Worm (Caenorhabditis elegans) whole organism, L1 larva: ENCODE data around the gene C06A12.19.

Experiments
- C04F5.9 ChIP-seq: sonication (generic microtip); optimal IDR thresholded peaks from 2 replicates; lab custom pipeline; 2016; ENCODE audit warnings: missing genetic modification characterization, missing compliant biosample characterization
- C16A3.4 ChIP-seq: fragments of 150-350 bp; optimal IDR thresholded peaks from 2 replicates; lab custom pipeline; 2014; ENCODE audit warnings: missing biosample characterization, missing genetic modification characterization
- Y116A8C.19 ChIP-seq: sonication (generic microtip); optimal IDR thresholded peaks from 2 replicates; lab custom pipeline; 2016; ENCODE audit warnings: missing compliant biosample characterization, missing genetic modification characterization, borderline replicate concordance
- alr-1 ChIP-seq: fragments of 200-800 bp; sonication (Bioruptor generic); optimal IDR thresholded peaks from 2 replicates; lab custom pipeline; 2018; ENCODE audit warnings: borderline replicate concordance, mild to moderate bottlenecking, missing genetic modification characterization, missing compliant biosample characterization
- blmp-1 ChIP-seq: fragments of 150-350 bp; optimal IDR thresholded peaks from 2 replicates; lab custom pipeline; 2014; ENCODE audit warnings: missing biosample characterization, missing genetic modification characterization
- ceh-8 ChIP-seq: fragments of 200-800 bp; sonication (Bioruptor generic); optimal IDR thresholded peaks from 2 replicates; lab custom pipeline; 2018; ENCODE audit warnings: mild to moderate bottlenecking, missing genetic modification characterization, moderate library complexity, missing compliant biosample characterization
- ceh-88 ChIP-seq: fragments of 200-800 bp; sonication (Bioruptor generic); IDR thresholded peaks from 2 replicates; pipeline ENCODE4 v1.3.6; 2022; ENCODE audit warnings: missing genetic modification characterization, missing compliant biosample characterization
- ces-1 ChIP-seq: fragments of 150-350 bp; optimal IDR thresholded peaks from 2 replicates; lab custom pipeline; 2014; ENCODE audit warnings: missing biosample characterization, missing genetic modification reagents, missing genetic modification characterization
- dpl-1 ChIP-seq, 3 experiments: fragments of 150-350 bp in 2 of 3; sonication (generic microtip) in 1 of 3; optimal IDR thresholded peaks; 2 replicates each; lab custom pipeline; 2014 to 2017; ENCODE audit warnings: missing biosample characterization in 3 of 3, missing genetic modification characterization in 3 of 3, missing genetic modification reagents in 3 of 3
- efl-1 ChIP-seq, 4 experiments: fragments of 150-350 bp; optimal IDR thresholded peaks in 3 of 4; peaks in 1 of 4; 1 replicate in 1 of 4; 2 replicates in 3 of 4; lab custom pipeline; 2014; ENCODE audit warnings: missing biosample characterization in 2 of 4, missing genetic modification characterization in 2 of 4, missing genetic modification reagents in 2 of 4
- egl-13 ChIP-seq: sonication (generic microtip); optimal IDR thresholded peaks from 2 replicates; lab custom pipeline; 2016; ENCODE audit warnings: missing genotype, missing genetic modification reagents, missing genetic modification characterization, missing compliant biosample characterization
- egl-27 ChIP-seq, 2 experiments: fragments of 150-350 bp in 1 of 2; sonication (generic microtip); optimal IDR thresholded peaks; 3 replicates each; lab custom pipeline; 2017 to 2018; ENCODE audit warnings: missing biosample characterization in 2 of 2, missing genetic modification characterization in 2 of 2, missing genetic modification reagents in 2 of 2
- elt-3 ChIP-seq, 6 experiments: fragments of 150-350 bp in 1 of 6; sonication (generic microtip); optimal IDR thresholded peaks; 2 replicates each; lab custom pipeline; 2017 to 2018; ENCODE audit warnings: missing biosample characterization in 6 of 6, missing genetic modification characterization in 6 of 6, inconsistent platforms in 1 of 6
- ets-5 ChIP-seq: fragments of 200-800 bp; sonication (Bioruptor generic); IDR thresholded peaks from 2 replicates; pipeline ENCODE4 v1.3.6; 2022; ENCODE audit warnings: missing genetic modification characterization, missing compliant biosample characterization
- fkh-10 ChIP-seq: sonication (generic microtip); optimal IDR thresholded peaks from 2 replicates; lab custom pipeline; 2017; ENCODE audit warnings: missing biosample characterization, missing genetic modification reagents, missing genetic modification characterization
- fkh-4 ChIP-seq: sonication (generic microtip); optimal IDR thresholded peaks from 2 replicates; lab custom pipeline; 2016; ENCODE audit warnings: missing compliant biosample characterization, missing genetic modification characterization, borderline replicate concordance
- fos-1 ChIP-seq: fragments of 150-350 bp; optimal IDR thresholded peaks from 2 replicates; lab custom pipeline; 2014; ENCODE audit warnings: missing biosample characterization, missing genetic modification characterization
- grh-1 ChIP-seq: fragments of 200-800 bp; sonication (Bioruptor generic); IDR thresholded peaks from 2 replicates; pipeline ENCODE4 v1.3.6; 2022; ENCODE audit warnings: missing genetic modification reagents, missing genetic modification characterization, missing compliant biosample characterization
- hlh-17 ChIP-seq: fragments of 200-800 bp; sonication (Bioruptor generic); optimal IDR thresholded peaks from 2 replicates; lab custom pipeline; 2018; ENCODE audit warnings: missing genetic modification characterization, mild to moderate bottlenecking, missing compliant biosample characterization, moderate library complexity, borderline replicate concordance
- hpl-2 ChIP-seq: fragments of 150-350 bp; optimal IDR thresholded peaks from 2 replicates; lab custom pipeline; 2014; ENCODE audit warnings: missing biosample characterization, missing genetic modification reagents, missing genetic modification characterization
- irx-1 ChIP-seq: sonication (generic microtip); optimal IDR thresholded peaks from 2 replicates; lab custom pipeline; 2016; ENCODE audit warnings: missing genetic modification characterization, missing compliant biosample characterization
- lin-13 ChIP-seq: fragments of 150-350 bp; optimal IDR thresholded peaks from 2 replicates; lab custom pipeline; 2014; ENCODE audit warnings: missing biosample characterization, missing genetic modification reagents, missing genetic modification characterization
- lin-14 ChIP-seq: fragments of 200-800 bp; sonication (Bioruptor generic); optimal IDR thresholded peaks from 2 replicates; lab custom pipeline; 2018; ENCODE audit warnings: mild to moderate bottlenecking, missing genetic modification characterization, moderate library complexity, missing compliant biosample characterization
- lin-15B ChIP-seq: fragments of 150-350 bp; sonication (generic microtip); optimal IDR thresholded peaks from 3 replicates; lab custom pipeline; 2014; ENCODE audit warnings: missing biosample characterization, missing genetic modification characterization
- lin-35 ChIP-seq, 2 experiments: fragments of 150-350 bp; optimal IDR thresholded peaks; 2 replicates each; lab custom pipeline; 2014; ENCODE audit warnings: missing biosample characterization in 2 of 2, missing genetic modification characterization in 2 of 2, missing genetic modification reagents in 2 of 2
- lsy-2 ChIP-seq, 2 experiments: fragments of 150-350 bp; optimal IDR thresholded peaks; 2 replicates each; lab custom pipeline; 2014; ENCODE audit warnings: missing biosample characterization in 2 of 2, missing genetic modification characterization in 2 of 2
- mdl-1 ChIP-seq, 2 experiments: fragments of 150-350 bp; optimal IDR thresholded peaks; 2 replicates each; lab custom pipeline; 2014 to 2017; ENCODE audit warnings: missing biosample characterization in 2 of 2, missing genetic modification characterization in 2 of 2, inconsistent platforms in 1 of 2
- mef-2 ChIP-seq: fragments of 150-350 bp; optimal IDR thresholded peaks from 2 replicates; lab custom pipeline; 2014; ENCODE audit warnings: missing biosample characterization, missing genetic modification characterization
- nhr-11 ChIP-seq: fragments of 150-350 bp; optimal IDR thresholded peaks from 2 replicates; lab custom pipeline; 2014; ENCODE audit warnings: missing biosample characterization, missing genetic modification characterization
- nhr-12 ChIP-seq: sonication (generic microtip); optimal IDR thresholded peaks from 2 replicates; lab custom pipeline; 2017; ENCODE audit warnings: missing biosample characterization, missing genetic modification characterization
- nhr-19 ChIP-seq: fragments of 200-800 bp; sonication (Bioruptor generic); conservative IDR thresholded peaks from 2 replicates; pipeline ENCODE4 v1.3.6; 2022; ENCODE audit warnings: missing genetic modification characterization, missing compliant biosample characterization
- nhr-20 ChIP-seq: sonication (generic microtip); optimal IDR thresholded peaks from 2 replicates; lab custom pipeline; 2016; ENCODE audit warnings: mild to moderate bottlenecking, missing genetic modification characterization, missing compliant biosample characterization
- nhr-237 ChIP-seq: fragments of 150-350 bp; optimal IDR thresholded peaks from 2 replicates; lab custom pipeline; 2014; ENCODE audit warnings: missing biosample characterization, missing genetic modification characterization
- nhr-47 ChIP-seq: sonication (generic microtip); optimal IDR thresholded peaks from 2 replicates; lab custom pipeline; 2016; ENCODE audit warnings: mild to moderate bottlenecking, missing genetic modification characterization, moderate library complexity, missing compliant biosample characterization
- nhr-71 ChIP-seq: sonication (generic microtip); optimal IDR thresholded peaks from 2 replicates; lab custom pipeline; 2016; ENCODE audit warnings: mild to moderate bottlenecking, missing genetic modification characterization, moderate library complexity, missing compliant biosample characterization
- nhr-76 ChIP-seq: sonication (generic microtip); optimal IDR thresholded peaks from 2 replicates; lab custom pipeline; 2017; ENCODE audit warnings: missing biosample characterization, missing genetic modification characterization
- nhr-77 ChIP-seq: fragments of 150-350 bp; optimal IDR thresholded peaks from 2 replicates; lab custom pipeline; 2014; ENCODE audit warnings: missing biosample characterization, missing genetic modification characterization
- nhr-85 ChIP-seq: sonication (generic microtip); peaks from one replicate; lab custom pipeline; 2016; ENCODE audit warnings: missing genetic modification characterization, inconsistent platforms, missing compliant biosample characterization
- pax-3 ChIP-seq: fragments of 200-800 bp; sonication (Bioruptor generic); optimal IDR thresholded peaks from 2 replicates; lab custom pipeline; 2018; ENCODE audit warnings: mild to moderate bottlenecking, missing genetic modification characterization, moderate library complexity, missing compliant biosample characterization
- pqm-1 ChIP-seq: sonication (generic microtip); optimal IDR thresholded peaks from 3 replicates; lab custom pipeline; 2017; ENCODE audit warnings: missing biosample characterization, missing genetic modification characterization
- rnt-1 ChIP-seq: sonication (generic microtip); optimal IDR thresholded peaks from 2 replicates; lab custom pipeline; 2016; ENCODE audit warnings: mild to moderate bottlenecking, missing genetic modification characterization, moderate library complexity, missing compliant biosample characterization
- snu-23 ChIP-seq: sonication (generic microtip); optimal IDR thresholded peaks from 2 replicates; lab custom pipeline; 2016; ENCODE audit warnings: missing genetic modification characterization, missing compliant biosample characterization
- sox-4 ChIP-seq: sonication (generic microtip); optimal IDR thresholded peaks from 2 replicates; lab custom pipeline; 2016; ENCODE audit warnings: missing genetic modification characterization, missing compliant biosample characterization
- sptf-1 ChIP-seq: fragments of 150-350 bp; optimal IDR thresholded peaks from 2 replicates; lab custom pipeline; 2014; ENCODE audit warnings: missing biosample characterization, missing genetic modification characterization
- tbx-2 ChIP-seq: sonication (generic microtip); optimal IDR thresholded peaks from 2 replicates; lab custom pipeline; 2016; ENCODE audit warnings: missing genetic modification characterization, missing compliant biosample characterization
- unc-130 ChIP-seq: fragments of 150-350 bp; optimal IDR thresholded peaks from 2 replicates; lab custom pipeline; 2017; ENCODE audit warnings: missing biosample characterization, missing genetic modification characterization, inconsistent platforms
- unc-62 ChIP-seq: fragments of 150-350 bp; optimal IDR thresholded peaks from 2 replicates; lab custom pipeline; 2014; ENCODE audit warnings: missing biosample characterization, missing genetic modification reagents, missing genetic modification characterization
- unc-86 ChIP-seq: sonication (generic microtip); optimal IDR thresholded peaks from 2 replicates; lab custom pipeline; 2016; ENCODE audit warnings: missing genetic modification characterization, missing compliant biosample characterization
- unc-98 ChIP-seq: fragments of 200-800 bp; sonication (Bioruptor generic); IDR thresholded peaks from 2 replicates; pipeline ENCODE4 v1.3.6; 2022; ENCODE audit warnings: missing genetic modification characterization, missing compliant biosample characterization
- vab-15 ChIP-seq: sonication (generic microtip); optimal IDR thresholded peaks from 2 replicates; lab custom pipeline; 2017; ENCODE audit warnings: missing genotype, mild to moderate bottlenecking, missing genetic modification characterization, missing compliant biosample characterization
- xbp-1 ChIP-seq: sonication (generic microtip); optimal IDR thresholded peaks from 2 replicates; lab custom pipeline; 2016; ENCODE audit warnings: missing genetic modification characterization, missing compliant biosample characterization
- zag-1 ChIP-seq: fragments of 150-350 bp; optimal IDR thresholded peaks from 2 replicates; lab custom pipeline; 2014; ENCODE audit warnings: missing biosample characterization, missing genetic modification characterization

The C06A12.19 gene

ce11 chrIV:17471870-17472459 lies 32.1 kb upstream of the C06A12.19 start, which contains the start of gene epic-1:
TSS of gene epic-1 (minus strand) at chrIV:17471920.
- no peak for TF ChIP-seq nhr-19
- peak in 1 of 2 experiments; percentile 11 for TF ChIP-seq lsy-2 (tag; optimal IDR thresholded peaks at IDR 0.05; lab: Kevin White, UChicago)
- TF ChIP-seq alr-1 (tag; lab: Kevin White, UChicago), result no peak
- no peak for TF ChIP-seq mef-2
- no peak for TF ChIP-seq nhr-237
- TF ChIP-seq irx-1 (tag; lab: Kevin White, UChicago), result no peak
- no peak for TF ChIP-seq ets-5 (GFP tag; lab: Robert Waterston, UW)
- peak; percentile 80 for TF ChIP-seq grh-1 (GFP tag; lab: Robert Waterston, UW)
- TF ChIP-seq fkh-10 (GFP tag; lab: Kevin White, UChicago), result no peak
- no peak for TF ChIP-seq unc-62 (GFP tag; lab: Kevin White, UChicago)
- no peak for TF ChIP-seq xbp-1 (tag; lab: Kevin White, UChicago)
- TF ChIP-seq efl-1 (optimal IDR thresholded peaks at IDR 0.05; lab: Kevin White, UChicago), result no peak
- TF ChIP-seq efl-1 (GFP tag; optimal IDR thresholded peaks at IDR 0.05 in 1 of 2; lab: Kevin White, UChicago), result peak in 1 of 2 experiments; percentile 38
- TF ChIP-seq pax-3 (tag; lab: Kevin White, UChicago), result no peak
- TF ChIP-seq zag-1 (tag; lab: Kevin White, UChicago), result no peak
- TF ChIP-seq blmp-1 (tag; lab: Kevin White, UChicago), result peak; percentile 95
- no peak for TF ChIP-seq fos-1 (tag; lab: Kevin White, UChicago)
- TF ChIP-seq nhr-85 (tag; lab: Kevin White, UChicago), result peak; percentile 93
- TF ChIP-seq dpl-1 (GFP tag; optimal IDR thresholded peaks at IDR 0.05; lab: Kevin White, UChicago), result peak in 1 of 3 experiments; percentile 11
- no peak for TF ChIP-seq nhr-77 (tag; lab: Kevin White, UChicago)
- no peak for TF ChIP-seq unc-98 (GFP tag; lab: Robert Waterston, UW)
- TF ChIP-seq lin-13 (GFP tag; lab: Kevin White, UChicago), result no peak
- no peak for TF ChIP-seq C16A3.4
- no peak for TF ChIP-seq vab-15 (tag; lab: Kevin White, UChicago)
- no peak for TF ChIP-seq nhr-11 (tag; lab: Kevin White, UChicago)
- TF ChIP-seq mdl-1 (tag; optimal IDR thresholded peaks at IDR 0.05; lab: Kevin White, UChicago), result peak in 1 of 2 experiments; percentile 25
- peak; percentile 82 for TF ChIP-seq lin-14 (GFP tag; lab: Kevin White, UChicago)
- no peak for TF ChIP-seq hlh-17
- TF ChIP-seq lin-35 (GFP tag; optimal IDR thresholded peaks at IDR 0.05; lab: Kevin White, UChicago), result peak in 1 of 2 experiments; percentile 35
- TF ChIP-seq egl-13 (tag; lab: Kevin White, UChicago), result no peak
- TF ChIP-seq nhr-71 (tag; lab: Kevin White, UChicago), result peak; percentile 22
- no peak for TF ChIP-seq fkh-4
- no peak for TF ChIP-seq ceh-8 (GFP tag; lab: Kevin White, UChicago)
- no peak for TF ChIP-seq unc-130
- TF ChIP-seq nhr-76 (tag; lab: Kevin White, UChicago), result no peak
- no peak for TF ChIP-seq C04F5.9 (tag; lab: Kevin White, UChicago)
- no peak for TF ChIP-seq elt-3 (tag; optimal IDR thresholded peaks at IDR 0.05; lab: Kevin White, UChicago)
- no peak for TF ChIP-seq ceh-88
- TF ChIP-seq tbx-2 (tag; lab: Kevin White, UChicago), result peak; percentile 13
- TF ChIP-seq Y116A8C.19 (tag; lab: Kevin White, UChicago), result no peak
- TF ChIP-seq egl-27 (tag; optimal IDR thresholded peaks at IDR 0.05; lab: Kevin White, UChicago), result no peak
- TF ChIP-seq nhr-12 (tag; lab: Kevin White, UChicago), result no peak
- no peak for TF ChIP-seq lin-15B (tag; lab: Kevin White, UChicago)
- no peak for TF ChIP-seq sptf-1 (tag; lab: Kevin White, UChicago)
- no peak for TF ChIP-seq unc-86 (tag; lab: Kevin White, UChicago)
- TF ChIP-seq sox-4, result no peak
- TF ChIP-seq hpl-2 (GFP tag; lab: Kevin White, UChicago), result no peak
- TF ChIP-seq pqm-1, result no peak
- no peak for TF ChIP-seq rnt-1 (tag; lab: Kevin White, UChicago)
- no peak for TF ChIP-seq nhr-47
- TF ChIP-seq snu-23 (GFP tag; lab: Kevin White, UChicago), result peak; percentile 57
- peak; percentile 27 for TF ChIP-seq nhr-20 (tag; lab: Kevin White, UChicago)
- TF ChIP-seq ces-1 (GFP tag; lab: Kevin White, UChicago), result no peak
